Fruit fly (Drosophila melanogaster) whole organism, wandering third instar larva: ENCODE data around the gene CG14722.

Source experiments
- Abd-B ChIP-seq: fragments of >200 bp; optimal IDR thresholded peaks from 2 replicates; lab custom pipeline; 2017; ENCODE audit warnings: missing biosample characterization, missing genetic modification characterization
- CG32264 ChIP-seq: fragments of 200-800 bp; sonication (Bioruptor generic); optimal IDR thresholded peaks from 2 replicates; lab custom pipeline; 2016; ENCODE audit warnings: missing biosample characterization, missing genetic modification characterization
- CG9705 ChIP-seq: fragments of 200-800 bp; sonication (Bioruptor generic); optimal IDR thresholded peaks from 2 replicates; lab custom pipeline; 2018; ENCODE audit warnings: missing biosample characterization, mild to moderate bottlenecking, missing genetic modification characterization
- CrebA ChIP-seq: fragments of 200-800 bp; sonication (Bioruptor generic); optimal IDR thresholded peaks from 2 replicates; lab custom pipeline; 2016; ENCODE audit warnings: missing biosample characterization, mild to moderate bottlenecking, missing genetic modification characterization, borderline replicate concordance
- Dfd ChIP-seq: fragments of >200 bp; optimal IDR thresholded peaks from 2 replicates; lab custom pipeline; 2017; ENCODE audit warnings: missing biosample characterization, missing genetic modification characterization
- Dif ChIP-seq: fragments of 200-275, 200-300 bp; sonication (Bioruptor generic); optimal IDR thresholded peaks from 2 replicates; lab custom pipeline; 2018; ENCODE audit warnings: missing biosample characterization, missing genetic modification characterization; ENCODE audit not compliant: partially characterized antibody
- GATAd ChIP-seq: sonication (Bioruptor generic); optimal IDR thresholded peaks from 2 replicates; lab custom pipeline; 2016; ENCODE audit warnings: missing biosample characterization, missing genetic modification characterization
- HLH106 ChIP-seq: fragments of 200-800 bp; optimal IDR thresholded peaks from 3 replicates; lab custom pipeline; 2019; ENCODE audit warnings: missing biosample characterization, mild to moderate bottlenecking, missing genetic modification characterization, moderate library complexity
- Hnf4 ChIP-seq: fragments of 200-800 bp; sonication (Bioruptor generic); optimal IDR thresholded peaks from 2 replicates; lab custom pipeline; 2016; ENCODE audit warnings: missing biosample characterization, mild to moderate bottlenecking, missing genetic modification characterization
- Hr78 ChIP-seq: fragments of >200 bp; optimal IDR thresholded peaks from 2 replicates; lab custom pipeline; 2017; ENCODE audit warnings: missing biosample characterization, missing genetic modification characterization
- Hr83 ChIP-seq: fragments of 200-300 bp; sonication (Bioruptor generic); optimal IDR thresholded peaks from 2 replicates; lab custom pipeline; 2016; ENCODE audit warnings: missing biosample characterization, mild to moderate bottlenecking, missing genetic modification characterization, moderate library complexity; ENCODE audit not compliant: poor library complexity, severe bottlenecking
- Jra ChIP-seq: sonication (Bioruptor generic); optimal IDR thresholded peaks from 2 replicates; lab custom pipeline; 2016; ENCODE audit warnings: missing biosample characterization, missing genetic modification characterization
- Mio ChIP-seq: sonication (Bioruptor generic); optimal IDR thresholded peaks from 2 replicates; lab custom pipeline; 2016; ENCODE audit warnings: missing biosample characterization, missing genetic modification characterization
- Myc ChIP-seq: fragments of >200 bp; optimal IDR thresholded peaks from 2 replicates; lab custom pipeline; 2017
- N ChIP-seq: fragments of >200 bp; optimal IDR thresholded peaks from 2 replicates; lab custom pipeline; 2018; ENCODE audit warnings: missing biosample characterization, missing external identifiers, missing genetic modification characterization
- OdsH ChIP-seq: fragments of 200-800 bp; sonication (Bioruptor generic); optimal IDR thresholded peaks from 2 replicates; lab custom pipeline; 2016; ENCODE audit warnings: missing biosample characterization, mild to moderate bottlenecking, missing genetic modification characterization
- Rel ChIP-seq, 2 experiments: fragments of 200-800 bp; sonication (Bioruptor generic) in 1 of 2; optimal IDR thresholded peaks; 2 replicates in 1 of 2; 3 replicates in 1 of 2; lab custom pipeline; 2016 to 2019; ENCODE audit warnings: mild to moderate bottlenecking in 2 of 2, missing biosample characterization in 2 of 2, missing genetic modification characterization in 2 of 2, moderate library complexity in 1 of 2
- Sp1 ChIP-seq: fragments of 200-800 bp; sonication (Bioruptor generic); optimal IDR thresholded peaks from 3 replicates; lab custom pipeline; 2019; ENCODE audit warnings: missing biosample characterization, mild to moderate bottlenecking, missing genetic modification characterization, moderate library complexity
- Vsx2 ChIP-seq: fragments of 200-300, 225-300 bp; sonication (Bioruptor generic); optimal IDR thresholded peaks from 2 replicates; lab custom pipeline; 2018; ENCODE audit warnings: missing biosample characterization, missing genetic modification characterization; ENCODE audit not compliant: partially characterized antibody
- br ChIP-seq: fragments of 200-800 bp; sonication (Bioruptor generic); optimal IDR thresholded peaks from 2 replicates; lab custom pipeline; 2016; ENCODE audit warnings: missing biosample characterization, missing genetic modification characterization
- brk ChIP-seq: fragments of 200-800 bp; sonication (Bioruptor generic); optimal IDR thresholded peaks from 2 replicates; lab custom pipeline; 2016; ENCODE audit warnings: missing biosample characterization, mild to moderate bottlenecking, missing genetic modification characterization
- dl ChIP-seq, 2 experiments: fragments of 175-275, 200-275 bp in 1 of 2; fragments of 200-275 bp in 1 of 2; sonication (Bioruptor generic); optimal IDR thresholded peaks; lab custom pipeline; 2018; ENCODE audit warnings: mild to moderate bottlenecking in 2 of 2, missing biosample characterization in 2 of 2, missing genetic modification characterization in 2 of 2, moderate library complexity in 2 of 2; ENCODE audit not compliant: partially characterized antibody in 2 of 2, insufficient read depth in 1 of 2
- dmrt93B ChIP-seq: fragments of 200-800 bp; sonication (Bioruptor generic); optimal IDR thresholded peaks from 2 replicates; lab custom pipeline; 2018; ENCODE audit warnings: missing biosample characterization, mild to moderate bottlenecking, missing genetic modification characterization
- dsf ChIP-seq: sonication (Bioruptor generic); optimal IDR thresholded peaks from 2 replicates; lab custom pipeline; 2016; ENCODE audit warnings: missing biosample characterization, missing genetic modification characterization, borderline replicate concordance
- ey ChIP-seq: fragments of 200-800 bp; sonication (Bioruptor generic); optimal IDR thresholded peaks from 2 replicates; lab custom pipeline; 2016; ENCODE audit warnings: missing biosample characterization, missing genetic modification characterization
- foxo ChIP-seq, 2 experiments: fragments of 200-800 bp; sonication (Bioruptor generic); optimal IDR thresholded peaks; 2 replicates in 1 of 2; 3 replicates in 1 of 2; lab custom pipeline; 2016 to 2017; ENCODE audit warnings: missing biosample characterization in 2 of 2, missing genetic modification characterization in 2 of 2
- fru ChIP-seq: fragments of 200-800 bp; sonication (Bioruptor generic); optimal IDR thresholded peaks from 3 replicates; lab custom pipeline; 2016; ENCODE audit warnings: missing biosample characterization, mild to moderate bottlenecking, missing genetic modification characterization
- h ChIP-seq: fragments of 200-800 bp; sonication (Bioruptor generic); optimal IDR thresholded peaks from 3 replicates; lab custom pipeline; 2016; ENCODE audit warnings: missing biosample characterization, mild to moderate bottlenecking, missing genetic modification characterization
- jim ChIP-seq: fragments of 175-275, 200-325 bp; sonication (Bioruptor generic); optimal IDR thresholded peaks from 2 replicates; lab custom pipeline; 2016; ENCODE audit warnings: missing biosample characterization, mild to moderate bottlenecking, missing genetic modification characterization
- lola ChIP-seq: fragments of >200 bp; optimal IDR thresholded peaks from 2 replicates; lab custom pipeline; 2017; ENCODE audit warnings: missing biosample characterization, missing genetic modification characterization
- pan ChIP-seq: fragments of >200 bp; optimal IDR thresholded peaks from 2 replicates; lab custom pipeline; 2017
- psq ChIP-seq: fragments of 200-800 bp; sonication (Bioruptor generic); optimal IDR thresholded peaks from 3 replicates; lab custom pipeline; 2017; ENCODE audit warnings: missing biosample characterization, mild to moderate bottlenecking, missing genetic modification characterization, moderate library complexity
- rgr ChIP-seq: fragments of 200-800 bp; sonication (Bioruptor generic); optimal IDR thresholded peaks from 3 replicates; lab custom pipeline; 2016; ENCODE audit warnings: missing biosample characterization, mild to moderate bottlenecking, missing genetic modification characterization
- sage ChIP-seq: fragments of 200-800 bp; sonication (Bioruptor generic); optimal IDR thresholded peaks from 2 replicates; lab custom pipeline; 2016; ENCODE audit warnings: missing biosample characterization, mild to moderate bottlenecking, missing genetic modification characterization
- sv ChIP-seq: fragments of 200-800 bp; sonication (Bioruptor generic); optimal IDR thresholded peaks from 3 replicates; lab custom pipeline; 2016; ENCODE audit warnings: missing biosample characterization, missing genetic modification characterization
- tai ChIP-seq: sonication (Bioruptor generic); optimal IDR thresholded peaks from 2 replicates; lab custom pipeline; 2016; ENCODE audit warnings: missing biosample characterization, missing genetic modification characterization
- usp ChIP-seq: fragments of >200 bp; optimal IDR thresholded peaks from 2 replicates; lab custom pipeline; 2017; ENCODE audit warnings: missing biosample characterization, missing genetic modification characterization
- woc ChIP-seq: sonication (Bioruptor generic); optimal IDR thresholded peaks from 2 replicates; lab custom pipeline; 2016; ENCODE audit warnings: missing biosample characterization, mild to moderate bottlenecking, missing genetic modification characterization

The CG14722 gene

DNA sequence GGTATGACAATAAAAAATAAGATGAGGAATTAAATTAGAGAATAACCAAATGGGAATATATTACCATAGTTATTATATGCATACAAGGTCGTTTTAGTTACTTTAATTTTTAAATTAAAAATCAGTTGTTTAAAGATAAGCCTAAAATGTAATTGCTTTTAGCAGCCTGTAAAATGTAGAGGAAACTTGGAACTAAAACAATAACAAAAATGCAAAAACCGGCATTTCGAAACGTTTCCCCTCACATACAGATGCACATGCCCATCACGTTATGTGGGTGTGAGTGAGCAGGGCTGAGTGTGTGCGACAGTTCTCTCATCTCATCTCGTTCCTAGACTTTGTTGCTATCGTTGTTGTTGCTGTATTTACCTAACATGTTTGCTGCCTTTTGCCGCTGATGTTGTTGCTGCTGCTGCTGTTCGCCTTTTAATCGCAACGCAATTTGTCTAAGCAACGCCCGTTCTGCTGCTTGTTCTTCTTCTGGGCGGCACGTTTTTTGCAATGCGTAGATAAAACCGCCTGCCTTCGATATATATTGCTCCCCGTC, 17.6 kb downstream of the CG14722 start:
- TF ChIP-seq N (GFP tag; lab: Kevin White, UChicago) = no peak
- TF ChIP-seq GATAd (GFP tag; lab: Kevin White, UChicago) = no peak
- peak; percentile 31 for TF ChIP-seq brk (GFP tag; lab: Kevin White, UChicago)
- TF ChIP-seq ey (GFP tag; lab: Kevin White, UChicago) = no peak
- peak; percentile 7 for TF ChIP-seq Dif (GFP tag; lab: Kevin White, UChicago)
- no peak for TF ChIP-seq CrebA (GFP tag; lab: Kevin White, UChicago)
- TF ChIP-seq CG9705 = no peak
- TF ChIP-seq Hnf4 (GFP tag; lab: Kevin White, UChicago) = no peak
- TF ChIP-seq HLH106 (tag; lab: Kevin White, UChicago) = no peak
- TF ChIP-seq Rel (GFP tag; optimal IDR thresholded peaks at IDR 0.05; lab: Kevin White, UChicago) = no peak
- no peak for TF ChIP-seq Rel (tag; optimal IDR thresholded peaks at IDR 0.05; lab: Kevin White, UChicago)
- TF ChIP-seq jim (GFP tag; lab: Kevin White, UChicago) = no peak

DNA sequence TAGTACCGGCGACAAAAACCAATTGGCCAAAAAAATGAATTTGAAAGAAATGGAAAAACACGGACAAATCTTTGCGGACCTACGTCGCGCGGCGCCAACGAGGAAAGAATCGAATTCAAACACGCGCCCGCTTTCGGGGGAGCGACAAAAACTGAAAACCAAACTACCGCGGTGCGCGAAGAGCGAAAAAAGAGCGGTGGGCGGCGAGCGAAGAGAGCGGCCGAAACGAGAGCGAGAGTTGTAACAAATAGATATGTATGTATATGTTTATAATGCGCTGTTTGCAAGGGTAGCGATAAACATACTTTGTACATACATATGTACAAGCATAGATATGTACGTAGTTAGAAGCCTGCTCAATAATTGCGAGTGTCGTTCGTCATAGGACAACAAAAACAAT, 18.3 kb downstream of the CG14722 start:
- TF ChIP-seq br (no peak), Mio (GFP tag; lab: Kevin White, UChicago) (no peak), foxo (GFP tag; optimal IDR thresholded peaks at IDR 0.05; lab: Kevin White, UChicago) (no peak), Hr83 (GFP tag; lab: Kevin White, UChicago) (no peak), Hr78 (no peak), dl (GFP tag; optimal IDR thresholded peaks at IDR 0.05; lab: Kevin White, UChicago; ENCODE audit: insufficient read depth in 1 of 2, partially characterized antibody in 2 of 2) (peak; percentile 55 to 81), OdsH (GFP tag; lab: Kevin White, UChicago) (no peak), CG32264 (GFP tag; lab: Kevin White, UChicago) (no peak), jim (GFP tag; lab: Kevin White, UChicago) (no peak), Dif (GFP tag; lab: Kevin White, UChicago) (peak; percentile 88), usp (GFP tag; lab: Kevin White, UChicago) (no peak), sv (GFP tag; lab: Kevin White, UChicago) (no peak), Rel (GFP tag; optimal IDR thresholded peaks at IDR 0.05; lab: Kevin White, UChicago) (no peak), Rel (tag; optimal IDR thresholded peaks at IDR 0.05; lab: Kevin White, UChicago) (no peak), HLH106 (tag; lab: Kevin White, UChicago) (no peak)

- peak; percentile 100 for TF ChIP-seq CG32264 (GFP tag; lab: Kevin White, UChicago)
- peak; percentile 79 for TF ChIP-seq jim (GFP tag; lab: Kevin White, UChicago)
- peak; percentile 100 for TF ChIP-seq woc (GFP tag; lab: Kevin White, UChicago)
- peak; percentile 100 for TF ChIP-seq HLH106 (tag; lab: Kevin White, UChicago)
- TF ChIP-seq Dfd (GFP tag; lab: Kevin White, UChicago) = peak; percentile 97
- TF ChIP-seq fru (GFP tag; lab: Kevin White, UChicago) = peak; percentile 100
- peak; percentile 99 for TF ChIP-seq dsf (GFP tag; lab: Kevin White, UChicago)
- TF ChIP-seq Hr78 = peak; percentile 20
- peak; percentile 100 for TF ChIP-seq OdsH (GFP tag; lab: Kevin White, UChicago)
- TF ChIP-seq Myc = no peak
- TF ChIP-seq N (GFP tag; lab: Kevin White, UChicago) = no peak
- TF ChIP-seq ey (GFP tag; lab: Kevin White, UChicago) = peak; percentile 100
- peak; percentile 28 for TF ChIP-seq Vsx2 (GFP tag; lab: Kevin White, UChicago)
- TF ChIP-seq sage = peak; percentile 99
- peak; percentile 100 for TF ChIP-seq CG9705
- peak; percentile 99 to 100 for TF ChIP-seq foxo (GFP tag; optimal IDR thresholded peaks at IDR 0.05; lab: Kevin White, UChicago)
- peak; percentile 100 for TF ChIP-seq Hnf4 (GFP tag; lab: Kevin White, UChicago)
- TF ChIP-seq Abd-B (GFP tag; lab: Kevin White, UChicago) = no peak
- TF ChIP-seq rgr = peak; percentile 100
- TF ChIP-seq Jra (GFP tag; lab: Kevin White, UChicago) = peak; percentile 99
- TF ChIP-seq Rel (GFP tag; optimal IDR thresholded peaks at IDR 0.05; lab: Kevin White, UChicago) = peak; percentile 99
- peak; percentile 96 for TF ChIP-seq Rel (tag; optimal IDR thresholded peaks at IDR 0.05; lab: Kevin White, UChicago)
- peak; percentile 98 for TF ChIP-seq CrebA (GFP tag; lab: Kevin White, UChicago)
- TF ChIP-seq br = peak; percentile 100
- TF ChIP-seq psq (GFP tag; lab: Kevin White, UChicago) = peak; percentile 100
- TF ChIP-seq dl (GFP tag; optimal IDR thresholded peaks at IDR 0.05; lab: Kevin White, UChicago; ENCODE audit: insufficient read depth in 1 of 2, partially characterized antibody in 2 of 2) = peak; percentile 53 to 82
- peak; percentile 100 for TF ChIP-seq sv (GFP tag; lab: Kevin White, UChicago)
- peak; percentile 97 for TF ChIP-seq Mio (GFP tag; lab: Kevin White, UChicago)
- peak; percentile 100 for TF ChIP-seq Sp1 (GFP tag; lab: Kevin White, UChicago)
- TF ChIP-seq GATAd (GFP tag; lab: Kevin White, UChicago) = peak; percentile 99
- peak; percentile 99 for TF ChIP-seq dmrt93B (GFP tag; lab: Kevin White, UChicago)
- TF ChIP-seq lola (GFP tag; lab: Kevin White, UChicago) = no peak
- TF ChIP-seq Dif (GFP tag; lab: Kevin White, UChicago) = peak; percentile 30
- TF ChIP-seq brk (GFP tag; lab: Kevin White, UChicago) = peak; percentile 99
- TF ChIP-seq usp (GFP tag; lab: Kevin White, UChicago) = no peak
- TF ChIP-seq Hr83 (GFP tag; lab: Kevin White, UChicago) = peak; percentile 99
- TF ChIP-seq pan (lab: Kevin White, UChicago) = no peak
- TF ChIP-seq h (GFP tag; lab: Kevin White, UChicago) = peak; percentile 100
- peak; percentile 99 for TF ChIP-seq tai (GFP tag; lab: Kevin White, UChicago)
These were observed 19.1 kb downstream of the CG14722 start for dm6 chr3R:11760669-11761387.
